Worm (Caenorhabditis elegans): ENCODE results near the gene ZK1055.7.

ce11 chrV:6576567-6576966 lies 28.6 kb downstream of the ZK1055.7 start, which contains the start of gene EGAP9.4:
- no peak for TF ChIP-seq flt-1 (GFP tag; IDR thresholded peaks at IDR 0.05)
- TF ChIP-seq ref-1 (GFP tag; conservative IDR thresholded peaks at IDR 0.05) = no peak
- TF ChIP-seq cog-1 (tag; optimal IDR thresholded peaks at IDR 0.05) = no peak
- no peak for TF ChIP-seq tab-1 (GFP tag; IDR thresholded peaks at IDR 0.05)
- TF ChIP-seq klf-2 (GFP tag; conservative IDR thresholded peaks at IDR 0.05) = no peak
- TF ChIP-seq ztf-23 (GFP tag; IDR thresholded peaks at IDR 0.05) = no peak
- TF ChIP-seq T22C8.4 (GFP tag; IDR thresholded peaks at IDR 0.05) = no peak
- TF ChIP-seq med-1 (GFP tag; optimal IDR thresholded peaks at IDR 0.05; ENCODE audit: insufficient read depth) = no peak
- no peak for TF ChIP-seq ztf-29 (GFP tag; IDR thresholded peaks at IDR 0.05)

Data from whole organism, midembryonic.